Worm (Caenorhabditis elegans) whole organism, late embryonic: ENCODE results near the gene Y43F8C.15.

Experiments used
- fax-1 ChIP-seq: sonication (generic microtip); optimal IDR thresholded peaks from 2 replicates; lab custom pipeline; 2016; ENCODE audit warnings: missing genotype, missing genetic modification characterization, missing compliant biosample characterization
- odd-2 ChIP-seq: sonication (generic microtip); optimal IDR thresholded peaks from 2 replicates; lab custom pipeline; 2017; ENCODE audit warnings: antibody characterized with exemption, mild to moderate bottlenecking, missing genetic modification characterization, missing compliant biosample characterization
- pqm-1 ChIP-seq: sonication (generic microtip); optimal IDR thresholded peaks from 2 replicates; lab custom pipeline; 2016; ENCODE audit warnings: missing genetic modification characterization, missing compliant biosample characterization
- rnt-1 ChIP-seq: sonication (generic microtip); optimal IDR thresholded peaks from 2 replicates; lab custom pipeline; 2016; ENCODE audit warnings: missing genetic modification characterization, missing compliant biosample characterization
- sdc-2 ChIP-seq: sonication (generic microtip); optimal IDR thresholded peaks from 2 replicates; lab custom pipeline; 2016; ENCODE audit warnings: missing genotype, missing genetic modification characterization, missing compliant biosample characterization

- TF ChIP-seq rnt-1 (tag; lab: Kevin White, UChicago) (no peak), sdc-2 (no peak), pqm-1 (tag; lab: Kevin White, UChicago) (no peak), odd-2 (no peak), fax-1 (tag; lab: Kevin White, UChicago) (no peak)
These were observed 17.6 kb upstream of the Y43F8C.15 start for ce11 chrV:19727990-19728389.
